Worm (Caenorhabditis elegans): Measurements from ENCODE around the gene F56F11.1.

DNA sequence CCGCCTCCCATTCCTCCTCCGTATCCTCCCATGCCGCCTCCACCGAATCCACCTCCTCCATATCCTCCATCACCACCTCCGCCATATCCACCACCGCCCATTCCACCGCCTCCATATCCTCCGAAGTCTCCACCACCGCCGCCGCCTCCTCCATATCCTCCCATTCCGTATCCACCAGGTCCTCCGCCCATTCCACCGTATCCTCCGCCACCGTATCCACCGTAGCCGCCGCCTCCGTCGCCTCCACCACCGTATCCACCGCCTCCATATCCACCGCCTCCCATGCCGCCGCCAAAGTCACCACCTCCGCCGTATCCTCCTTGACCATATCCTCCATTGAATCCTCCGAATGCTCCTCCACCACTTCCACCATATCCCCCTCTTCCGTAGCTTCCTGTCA lies 8.2 kb downstream of the F56F11.1 start:
- TF ChIP-seq lin-13 (GFP tag; optimal IDR thresholded peaks at IDR 0.05), result no peak
- TF ChIP-seq unc-39 (tag; optimal IDR thresholded peaks at IDR 0.05), result no peak
- no peak for TF ChIP-seq lsy-2 (tag; optimal IDR thresholded peaks at IDR 0.05)
- no peak for TF ChIP-seq nhr-6 (tag; optimal IDR thresholded peaks at IDR 0.05)
- TF ChIP-seq egl-27 (tag; optimal IDR thresholded peaks at IDR 0.05), result no peak
- TF ChIP-seq blmp-1 (tag; optimal IDR thresholded peaks at IDR 0.05; ENCODE audit: insufficient read depth), result no peak
- TF ChIP-seq nhr-11 (tag; optimal IDR thresholded peaks at IDR 0.05), result no peak
- TF ChIP-seq unc-62 (GFP tag; optimal IDR thresholded peaks at IDR 0.05), result no peak
